Worm (Caenorhabditis elegans): Measurements from ENCODE around the gene F49F1.4.

Gene F49F1.4

DNA sequence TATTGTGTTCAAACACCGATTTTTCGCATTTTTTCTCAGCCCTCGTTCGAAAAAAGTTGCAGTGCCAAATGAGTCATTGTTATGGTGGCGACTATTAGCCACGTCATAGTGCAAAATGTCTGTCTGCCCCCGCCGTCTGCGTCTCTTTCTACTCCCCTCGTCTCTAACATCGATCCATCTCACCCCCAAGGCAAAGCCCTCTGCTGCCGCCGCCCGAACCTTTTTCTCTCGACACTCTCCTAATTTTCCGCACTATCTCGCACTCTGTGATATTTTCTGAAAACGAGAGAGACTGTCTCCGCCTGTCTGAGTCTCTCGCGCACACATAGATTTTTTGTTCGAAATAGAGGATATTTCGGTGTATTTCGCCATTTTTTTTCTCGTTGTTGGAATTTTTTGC, 22.4 kb downstream of the F49F1.4 start (continued):
- TF ChIP-seq blmp-1 (tag; optimal IDR thresholded peaks at IDR 0.05) = no peak
- peak; percentile 67 for TF ChIP-seq mep-1 (tag; optimal IDR thresholded peaks at IDR 0.05)
- peak; percentile 42 for TF ChIP-seq snpc-4 (tag; optimal IDR thresholded peaks at IDR 0.05)
- no peak for TF ChIP-seq sox-4 (tag; optimal IDR thresholded peaks at IDR 0.05)
- peak; percentile 74 for TF ChIP-seq fkh-8 (tag; optimal IDR thresholded peaks at IDR 0.05)
- TF ChIP-seq mef-2 (tag; optimal IDR thresholded peaks at IDR 0.05) = peak; percentile 67
- no peak for TF ChIP-seq nhr-12 (tag; optimal IDR thresholded peaks at IDR 0.05)
- peak; percentile 32 for TF ChIP-seq lin-13 (GFP tag; optimal IDR thresholded peaks at IDR 0.05)
- no peak for TF ChIP-seq efl-3 (GFP tag; optimal IDR thresholded peaks at IDR 0.05)
- TF ChIP-seq hlh-17 (GFP tag; optimal IDR thresholded peaks at IDR 0.05; ENCODE audit: borderline replicate concordance) = no peak
- TF ChIP-seq ztf-11 (tag; optimal IDR thresholded peaks at IDR 0.05) = peak in 1 of 2 experiments; percentile 45
- peak; percentile 60 to 62 for TF ChIP-seq lin-35 (GFP tag; optimal IDR thresholded peaks at IDR 0.05)
- no peak for TF ChIP-seq nhr-76 (tag; optimal IDR thresholded peaks at IDR 0.05)
- TF ChIP-seq lin-39 (tag; optimal IDR thresholded peaks at IDR 0.05) = peak; percentile 53
- TF ChIP-seq tlp-1 (tag; optimal IDR thresholded peaks at IDR 0.05) = no peak
- TF ChIP-seq pqm-1 (tag; optimal IDR thresholded peaks at IDR 0.05) = no peak
- TF ChIP-seq pag-3 (tag; optimal IDR thresholded peaks at IDR 0.05; ENCODE audit: borderline replicate concordance, insufficient read depth) = no peak
- peak in 2 of 6 experiments; percentile 19 to 36 for TF ChIP-seq elt-3 (tag; optimal IDR thresholded peaks at IDR 0.05)
- peak; percentile 4 to 58 for TF ChIP-seq egl-27 (tag; optimal IDR thresholded peaks at IDR 0.05)
- no peak for TF ChIP-seq lin-15B (tag; optimal IDR thresholded peaks at IDR 0.05)
- peak; percentile 39 to 69 (median 67) for TF ChIP-seq ceh-82 (tag; optimal IDR thresholded peaks at IDR 0.05)
- no peak for TF ChIP-seq vab-15 (tag; optimal IDR thresholded peaks at IDR 0.05)
- peak; percentile 68 for TF ChIP-seq nhr-90 (tag; optimal IDR thresholded peaks at IDR 0.05; ENCODE audit: poor library complexity)
- TF ChIP-seq nhr-28 (tag; optimal IDR thresholded peaks at IDR 0.05) = no peak
- peak; percentile 70 for TF ChIP-seq dsc-1 (tag; optimal IDR thresholded peaks at IDR 0.05)
- TF ChIP-seq sup-37 (GFP tag; optimal IDR thresholded peaks at IDR 0.05) = no peak
- TF ChIP-seq aly-2 (tag; optimal IDR thresholded peaks at IDR 0.05) = peak; percentile 19
- peak; percentile 64 for TF ChIP-seq ceh-88 (GFP tag; IDR thresholded peaks at IDR 0.05)
- peak; percentile 80 for TF ChIP-seq tbx-2 (tag; optimal IDR thresholded peaks at IDR 0.05)
- no peak for TF ChIP-seq ceh-63 (GFP tag; optimal IDR thresholded peaks at IDR 0.05)
- peak; percentile 75 to 85 for TF ChIP-seq efl-1 (optimal IDR thresholded peaks at IDR 0.05)
- TF ChIP-seq efl-1 (GFP tag; optimal IDR thresholded peaks at IDR 0.05 in 1 of 2) = peak; percentile 35 to 94
- TF ChIP-seq nhr-20 (tag; optimal IDR thresholded peaks at IDR 0.05) = peak; percentile 84
- peak; percentile 92 for TF ChIP-seq nhr-71 (tag; optimal IDR thresholded peaks at IDR 0.05)
- TF ChIP-seq aha-1 (tag; optimal IDR thresholded peaks at IDR 0.05) = no peak
- TF ChIP-seq unc-98 (GFP tag; IDR thresholded peaks at IDR 0.05) = no peak
- peak; percentile 60; the same call in 1 of the 2 replicates for TF ChIP-seq grh-1 (GFP tag; IDR thresholded peaks at IDR 0.05)
- TF ChIP-seq fkh-10 (GFP tag; optimal IDR thresholded peaks at IDR 0.05) = no peak
- no peak for TF ChIP-seq Y116A8C.19 (tag; optimal IDR thresholded peaks at IDR 0.05; ENCODE audit: borderline replicate concordance)

DNA sequence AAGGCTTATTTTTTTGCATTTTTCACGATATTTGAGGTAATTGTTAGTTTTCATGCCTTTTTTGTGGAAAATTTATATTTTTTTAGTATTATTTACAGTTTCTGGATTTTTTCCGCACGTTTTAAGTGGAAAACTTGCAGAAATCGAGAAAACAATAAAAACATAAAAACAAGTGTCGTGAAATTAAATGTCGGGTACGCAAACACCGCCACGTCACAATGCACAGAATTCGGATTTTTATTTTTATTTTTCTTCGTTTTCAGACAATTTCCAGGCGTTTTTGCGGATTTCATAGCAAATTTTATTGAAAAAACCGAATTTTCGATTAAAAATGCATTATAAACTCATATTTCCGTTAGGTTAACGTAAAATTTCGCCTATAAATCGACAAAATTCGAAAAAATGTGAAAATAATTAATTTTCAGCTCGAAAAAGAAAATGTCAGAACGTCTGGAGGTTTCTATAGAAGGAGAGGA, 29.7 kb downstream of the F49F1.4 start, which contains the start of gene C35B1.2:
Gene C35B1.2, plus strand, starts transcription at position 426 of the 476 bp plus-strand sequence.
- TF ChIP-seq nhr-85 (tag) (peak; percentile 63), F16B12.6 (tag; optimal IDR thresholded peaks at IDR 0.05) (peak; percentile 86), mep-1 (tag; optimal IDR thresholded peaks at IDR 0.05) (peak; percentile 43), dsc-1 (tag; optimal IDR thresholded peaks at IDR 0.05) (peak; percentile 29), lin-39 (tag; optimal IDR thresholded peaks at IDR 0.05) (peak; percentile 28), snu-23 (GFP tag; optimal IDR thresholded peaks at IDR 0.05) (peak; percentile 41), ceh-8 (GFP tag; optimal IDR thresholded peaks at IDR 0.05) (no peak), efl-1 (optimal IDR thresholded peaks at IDR 0.05) (peak; percentile 31 to 55), efl-1 (GFP tag; optimal IDR thresholded peaks at IDR 0.05 in 1 of 2) (peak; percentile 36 to 88), nhr-71 (tag; optimal IDR thresholded peaks at IDR 0.05) (peak; percentile 43), nhr-19 (GFP tag; conservative IDR thresholded peaks at IDR 0.05) (no peak), swsn-7 (tag; optimal IDR thresholded peaks at IDR 0.05) (peak; percentile 24), zip-4 (GFP tag; optimal IDR thresholded peaks at IDR 0.05) (no peak), lsy-2 (tag; optimal IDR thresholded peaks at IDR 0.05) (peak; percentile 43 to 48), rnt-1 (tag; optimal IDR thresholded peaks at IDR 0.05) (no peak), dpl-1 (GFP tag; optimal IDR thresholded peaks at IDR 0.05) (peak; percentile 2 to 57 (median 54)), lin-35 (GFP tag; optimal IDR thresholded peaks at IDR 0.05) (peak in 1 of 2 experiments; percentile 17), ceh-90 (tag; optimal IDR thresholded peaks at IDR 0.05) (peak; percentile 24), nhr-20 (tag; optimal IDR thresholded peaks at IDR 0.05) (peak; percentile 11), nhr-84 (tag; optimal IDR thresholded peaks at IDR 0.05) (no peak), xbp-1 (tag; optimal IDR thresholded peaks at IDR 0.05) (peak; percentile 29), pqm-1 (tag; optimal IDR thresholded peaks at IDR 0.05) (no peak)

All from whole organism, L1 larva.